Worm (Caenorhabditis elegans) whole organism, late embryonic: ENCODE measurements around the gene F44F4.9.

Experiments
- ceh-2 ChIP-seq: sonication (generic microtip); optimal IDR thresholded peaks from 2 replicates; lab custom pipeline; 2016; ENCODE audit warnings: missing genotype, missing genetic modification characterization, missing compliant biosample characterization
- ceh-9 ChIP-seq: sonication (generic microtip); optimal IDR thresholded peaks from 2 replicates; lab custom pipeline; 2016; ENCODE audit warnings: mild to moderate bottlenecking, missing genetic modification characterization, inconsistent platforms, missing compliant biosample characterization
- dve-1 ChIP-seq: sonication (generic microtip); optimal IDR thresholded peaks from 2 replicates; lab custom pipeline; 2017; ENCODE audit warnings: antibody characterized with exemption, mild to moderate bottlenecking, missing genetic modification characterization, missing compliant biosample characterization
- fkh-10 ChIP-seq: fragments of 150-350 bp; optimal IDR thresholded peaks from 2 replicates; lab custom pipeline; 2014; ENCODE audit warnings: missing biosample characterization, missing genetic modification reagents, missing genetic modification characterization
- hlh-30 ChIP-seq: sonication (generic microtip); optimal IDR thresholded peaks from 2 replicates; lab custom pipeline; 2017; ENCODE audit warnings: antibody characterized with exemption, missing genetic modification characterization, missing compliant biosample characterization; ENCODE audit not compliant: insufficient read depth
- nfya-1 ChIP-seq: sonication (generic microtip); optimal IDR thresholded peaks from 2 replicates; lab custom pipeline; 2017; ENCODE audit warnings: missing genetic modification characterization, mild to moderate bottlenecking, missing compliant biosample characterization, antibody characterized with exemption, moderate library complexity
- nhr-232 ChIP-seq: sonication (generic microtip); optimal IDR thresholded peaks from 2 replicates; lab custom pipeline; 2016; ENCODE audit warnings: missing genetic modification characterization, missing compliant biosample characterization
- unc-86 ChIP-seq: sonication (generic microtip); optimal IDR thresholded peaks from 2 replicates; lab custom pipeline; 2016; ENCODE audit warnings: missing genetic modification characterization, missing compliant biosample characterization

ce11 chrII:10895959-10896358, 19.7 kb downstream of the F44F4.9 start:
- TF ChIP-seq unc-86 (tag; lab: Kevin White, UChicago) (no peak), dve-1 (tag; lab: Kevin White, UChicago) (no peak), ceh-2 (tag; lab: Kevin White, UChicago) (no peak), hlh-30 (tag; lab: Kevin White, UChicago) (no peak), nfya-1 (tag; lab: Kevin White, UChicago) (peak; percentile 85), fkh-10 (no peak), ceh-9 (tag; lab: Kevin White, UChicago) (no peak), nhr-232 (no peak)
